Fruit fly (Drosophila melanogaster) whole organism: ENCODE measurements around the gene Cyp313a1.

Source experiments
- CG8478 ChIP-seq: fragments of >200 bp; optimal IDR thresholded peaks from 2 replicates; lab custom pipeline; 2018; ENCODE audit warnings: inconsistent platforms
- EcR ChIP-seq, 2 experiments: fragments of >200 bp; optimal IDR thresholded peaks; 2 replicates each; lab custom pipeline; 2017; ENCODE audit warnings: missing biosample characterization in 2 of 2, missing genetic modification characterization in 2 of 2, missing genetic modification reagents in 2 of 2
- pan ChIP-seq: fragments of >200 bp; optimal IDR thresholded peaks from 2 replicates; lab custom pipeline; 2017
- psq ChIP-seq: fragments of >200 bp; optimal IDR thresholded peaks from 2 replicates; lab custom pipeline; 2017
- usp ChIP-seq: fragments of >200 bp; optimal IDR thresholded peaks from 2 replicates; lab custom pipeline; 2017; ENCODE audit warnings: missing biosample characterization, missing genetic modification characterization, mixed read lengths

DNA sequence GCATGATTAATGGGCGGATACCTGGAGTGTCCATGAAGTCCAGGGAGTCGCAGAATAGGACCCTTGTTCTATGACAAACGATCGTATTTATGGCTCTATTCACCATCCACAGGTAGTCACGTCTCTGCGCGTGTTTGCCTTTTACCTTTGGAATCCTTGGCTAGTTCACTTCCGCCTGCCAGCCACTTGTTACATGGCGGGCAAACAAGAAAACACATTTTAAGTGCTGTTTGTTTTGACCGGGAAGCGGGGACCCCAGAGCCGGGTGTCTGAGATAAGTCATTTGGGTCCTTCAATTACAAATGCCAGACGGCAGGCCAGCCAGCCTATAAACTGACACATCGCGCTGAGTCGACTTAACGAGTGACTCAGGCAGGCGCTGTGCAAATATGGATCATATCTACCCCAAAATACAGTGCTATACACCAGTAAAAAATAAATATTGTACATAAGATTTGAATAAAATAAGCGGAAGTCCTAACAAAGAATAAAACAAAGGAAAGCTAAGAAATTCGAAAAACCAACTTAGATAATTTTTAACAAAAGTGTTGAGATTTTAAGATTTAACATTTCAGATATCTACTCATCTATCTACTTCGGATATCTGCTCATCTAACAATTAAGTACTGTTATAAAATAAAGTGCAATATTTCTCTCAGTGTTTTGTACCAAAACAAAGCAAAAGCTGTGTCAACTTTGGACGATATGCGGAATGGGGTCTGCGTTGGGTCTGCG lies 36.1 kb upstream of the Cyp313a1 start:
- TF ChIP-seq EcR (GFP tag; optimal IDR thresholded peaks at IDR 0.05; lab: Kevin White, UChicago) = no peak
- TF ChIP-seq psq (lab: Kevin White, UChicago) = no peak
- TF ChIP-seq usp (GFP tag; lab: Kevin White, UChicago) = no peak
- no peak for TF ChIP-seq pan (lab: Kevin White, UChicago)
- no peak for TF ChIP-seq CG8478 (lab: Kevin White, UChicago)
